Worm (Caenorhabditis elegans) whole organism, L4 larva: ENCODE results near the gene C23H5.12.

Experiments
- F10B5.3 ChIP-seq: sonication (generic microtip); optimal IDR thresholded peaks from 2 replicates; lab custom pipeline; 2016; ENCODE audit warnings: mild to moderate bottlenecking, missing genetic modification characterization, missing compliant biosample characterization
- F37D6.2 ChIP-seq: sonication (generic microtip); optimal IDR thresholded peaks from 2 replicates; lab custom pipeline; 2016; ENCODE audit warnings: mild to moderate bottlenecking, missing genetic modification characterization, missing compliant biosample characterization
- T26A8.4 ChIP-seq: fragments of 200-800 bp; sonication (Bioruptor generic); IDR thresholded peaks from 2 replicates; pipeline ENCODE4 v1.3.6; 2022; ENCODE audit warnings: missing genetic modification characterization, missing compliant biosample characterization
- aha-1 ChIP-seq: fragments of 150-350 bp; peaks from one replicate; lab custom pipeline; 2014; ENCODE audit warnings: missing biosample characterization, missing genetic modification characterization
- ceh-82 ChIP-seq: sonication (generic microtip); optimal IDR thresholded peaks from 2 replicates; lab custom pipeline; 2017; ENCODE audit warnings: missing biosample characterization, missing genetic modification characterization
- fkh-10 ChIP-seq: fragments of 150-350 bp; optimal IDR thresholded peaks from 2 replicates; lab custom pipeline; 2014; ENCODE audit warnings: missing biosample characterization, missing genetic modification reagents, missing genetic modification characterization
- hlh-30 ChIP-seq: sonication (generic microtip); optimal IDR thresholded peaks from 2 replicates; lab custom pipeline; 2017; ENCODE audit warnings: antibody characterized with exemption, mild to moderate bottlenecking, missing genetic modification characterization, missing compliant biosample characterization; ENCODE audit not compliant: insufficient read depth
- lir-3 ChIP-seq: sonication (generic microtip); optimal IDR thresholded peaks from 2 replicates; lab custom pipeline; 2016; ENCODE audit warnings: mild to moderate bottlenecking, missing genetic modification characterization, missing compliant biosample characterization
- madf-9 ChIP-seq: fragments of 200-800 bp; sonication (Bioruptor generic); conservative IDR thresholded peaks from 2 replicates; pipeline ENCODE4 v1.3.6; 2022; ENCODE audit warnings: missing genetic modification reagents, missing genetic modification characterization, missing compliant biosample characterization
- nhr-42 ChIP-seq: fragments of 200-800 bp; sonication (Bioruptor generic); IDR thresholded peaks from 2 replicates; pipeline ENCODE4 v1.3.6; 2022; ENCODE audit warnings: missing genetic modification characterization, missing compliant biosample characterization
- nhr-77 ChIP-seq: fragments of 150-350 bp; optimal IDR thresholded peaks from 2 replicates; lab custom pipeline; 2014; ENCODE audit warnings: missing biosample characterization, missing genetic modification characterization
- ztf-11 ChIP-seq: fragments of 150-350 bp; optimal IDR thresholded peaks from 2 replicates; lab custom pipeline; 2014; ENCODE audit warnings: missing biosample characterization, missing genetic modification characterization

- no peak for TF ChIP-seq ceh-82 (tag; lab: Kevin White, UChicago)
- no peak for TF ChIP-seq madf-9 (GFP tag; lab: Robert Waterston, UW)
- no peak for TF ChIP-seq nhr-42 (GFP tag; lab: Robert Waterston, UW)
- TF ChIP-seq nhr-77 (tag; lab: Kevin White, UChicago) = no peak
- TF ChIP-seq T26A8.4 (GFP tag; lab: Robert Waterston, UW) = no peak
- TF ChIP-seq fkh-10 = no peak
- no peak for TF ChIP-seq hlh-30 (tag; lab: Kevin White, UChicago)
- no peak for TF ChIP-seq aha-1
- TF ChIP-seq F37D6.2 (tag; lab: Kevin White, UChicago) = no peak
- no peak for TF ChIP-seq F10B5.3
- TF ChIP-seq ztf-11 (tag; lab: Kevin White, UChicago) = no peak
- TF ChIP-seq lir-3 (tag; lab: Kevin White, UChicago) = no peak
Measured at ce11 chrIV:2137478-2137877, 4.2 kb downstream of the C23H5.12 start.
